Fruit fly (Drosophila melanogaster): ENCODE results near the gene mRpL49.

mRpL49 gene

DNA sequence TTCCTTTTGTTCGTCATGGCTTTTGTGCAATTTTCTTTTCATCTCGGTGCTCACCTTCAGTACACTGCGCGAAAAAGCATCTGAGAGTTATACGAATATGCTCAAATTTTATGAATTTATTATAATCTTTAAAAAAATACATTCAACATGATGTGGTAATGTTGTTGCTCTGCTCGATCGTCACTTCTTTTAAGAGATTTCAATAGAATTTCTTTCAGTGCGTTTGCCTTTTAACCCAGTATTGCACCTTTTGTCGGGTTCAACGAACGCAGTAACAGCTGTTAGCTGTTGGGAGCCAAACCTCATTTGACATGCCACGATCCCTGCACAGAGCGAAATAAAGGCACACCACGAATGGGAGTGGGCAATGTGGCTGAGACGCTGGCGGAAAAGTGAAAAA, 33.0 kb downstream of the mRpL49 start (continued):
- TF ChIP-seq spab (GFP tag; optimal IDR thresholded peaks at IDR 0.05) (peak; percentile 18), Gug (GFP tag; IDR thresholded peaks at IDR 0.05) (no peak), CG8632 (GFP tag; optimal IDR thresholded peaks at IDR 0.05) (no peak), Hr4 (GFP tag; optimal IDR thresholded peaks at IDR 0.05) (peak; percentile 1), fd85E (GFP tag; optimal IDR thresholded peaks at IDR 0.05) (no peak), CG6276 (GFP tag; optimal IDR thresholded peaks at IDR 0.05) (no peak), Lpt (GFP tag; optimal IDR thresholded peaks at IDR 0.05) (no peak), CG3032 (tag; optimal IDR thresholded peaks at IDR 0.05) (peak; percentile 23), CG11294 (GFP tag; IDR thresholded peaks at IDR 0.05) (no peak), vri (GFP tag; optimal IDR thresholded peaks at IDR 0.05) (no peak), salr (GFP tag; optimal IDR thresholded peaks at IDR 0.05) (no peak), CG10669 (GFP tag; optimal IDR thresholded peaks at IDR 0.05) (peak; percentile 16), pdm3 (GFP tag; optimal IDR thresholded peaks at IDR 0.05) (peak; percentile 23), CG6163 (GFP tag; IDR thresholded peaks at IDR 0.05) (no peak; the same call in 2 of the 3 replicates), CG16779 (tag; optimal IDR thresholded peaks at IDR 0.05) (no peak), Met (GFP tag; optimal IDR thresholded peaks at IDR 0.05) (peak; percentile 25), Ets96B (tag; optimal IDR thresholded peaks at IDR 0.05) (no peak), achi (GFP tag; optimal IDR thresholded peaks at IDR 0.05) (peak; percentile 3), ss (GFP tag; optimal IDR thresholded peaks at IDR 0.05) (peak in 1 of 2 experiments; percentile 4), OdsH (GFP tag; optimal IDR thresholded peaks at IDR 0.05) (peak; percentile 24), CG8319 (GFP tag; optimal IDR thresholded peaks at IDR 0.05) (no peak), acj6 (GFP tag; optimal IDR thresholded peaks at IDR 0.05) (peak; percentile 13), Blimp-1 (GFP tag; optimal IDR thresholded peaks at IDR 0.05) (no peak), cyc (GFP tag; optimal IDR thresholded peaks at IDR 0.05) (no peak), Hr38 (GFP tag; optimal IDR thresholded peaks at IDR 0.05) (no peak), CG4318 (GFP tag; optimal IDR thresholded peaks at IDR 0.05) (no peak), CG31627 (GFP tag; optimal IDR thresholded peaks at IDR 0.05) (peak; percentile 8), CG10631 (GFP tag; optimal IDR thresholded peaks at IDR 0.05) (no peak)

DNA sequence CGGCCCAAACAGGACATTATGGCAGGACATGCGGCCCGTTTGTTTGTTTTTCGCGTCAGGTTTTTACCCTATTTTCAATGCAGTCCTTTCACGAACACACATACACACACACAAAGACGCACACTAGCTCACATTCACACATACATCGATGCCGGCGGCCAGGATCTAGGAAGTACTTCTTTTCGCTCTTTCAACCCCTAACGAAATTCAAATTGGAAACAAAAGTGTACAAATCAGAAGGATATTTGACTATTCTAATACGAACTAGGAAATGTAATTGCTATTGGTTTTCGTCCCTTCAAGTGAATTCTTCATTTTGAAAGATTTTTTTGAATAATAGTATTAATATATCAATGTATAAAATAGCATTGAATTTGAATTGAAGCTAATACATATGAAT, 33.5 kb downstream of the mRpL49 start:
- TF ChIP-seq svp (GFP tag) (peak; percentile 20), CG6163 (GFP tag; IDR thresholded peaks at IDR 0.05) (no peak)

DNA sequence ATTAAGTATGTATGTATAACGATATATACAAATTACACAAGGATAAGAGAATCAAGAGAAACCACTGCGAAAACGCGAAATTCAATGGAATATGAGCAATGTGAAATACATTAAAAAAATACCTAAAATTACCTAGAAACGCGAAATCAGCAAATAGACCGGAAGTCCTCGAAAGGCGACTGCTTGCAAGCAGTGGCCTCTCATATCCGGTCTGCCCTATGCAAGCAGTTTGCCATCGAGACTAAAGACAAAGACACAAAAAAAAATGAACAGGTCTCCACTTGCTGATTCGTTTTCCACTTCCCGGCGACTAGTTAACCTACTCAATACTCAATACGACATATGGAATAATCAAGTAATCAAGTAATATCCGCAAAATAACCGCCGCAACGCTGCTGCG, 40.8 kb downstream of the mRpL49 start:
- TF ChIP-seq Ets96B (tag; optimal IDR thresholded peaks at IDR 0.05) (no peak), CG11762 (GFP tag; optimal IDR thresholded peaks at IDR 0.05; ENCODE audit: insufficient read depth) (no peak), CG8319 (GFP tag; optimal IDR thresholded peaks at IDR 0.05) (no peak), CG3032 (tag; optimal IDR thresholded peaks at IDR 0.05) (no peak), achi (GFP tag; optimal IDR thresholded peaks at IDR 0.05) (no peak), CG10669 (GFP tag; optimal IDR thresholded peaks at IDR 0.05) (no peak), CG32006 (GFP tag; optimal IDR thresholded peaks at IDR 0.05) (no peak), Hr4 (GFP tag; optimal IDR thresholded peaks at IDR 0.05) (no peak), svp (GFP tag) (no peak), CG16779 (tag; optimal IDR thresholded peaks at IDR 0.05) (no peak), Eip93F (GFP tag; optimal IDR thresholded peaks at IDR 0.05) (no peak), Sox15 (GFP tag; optimal IDR thresholded peaks at IDR 0.05) (no peak), lz (GFP tag; optimal IDR thresholded peaks at IDR 0.05) (no peak), CG31627 (GFP tag; optimal IDR thresholded peaks at IDR 0.05) (no peak), Hr38 (GFP tag; optimal IDR thresholded peaks at IDR 0.05) (no peak), spab (GFP tag; optimal IDR thresholded peaks at IDR 0.05) (no peak), CG11902 (GFP tag; optimal IDR thresholded peaks at IDR 0.05) (no peak)

DNA sequence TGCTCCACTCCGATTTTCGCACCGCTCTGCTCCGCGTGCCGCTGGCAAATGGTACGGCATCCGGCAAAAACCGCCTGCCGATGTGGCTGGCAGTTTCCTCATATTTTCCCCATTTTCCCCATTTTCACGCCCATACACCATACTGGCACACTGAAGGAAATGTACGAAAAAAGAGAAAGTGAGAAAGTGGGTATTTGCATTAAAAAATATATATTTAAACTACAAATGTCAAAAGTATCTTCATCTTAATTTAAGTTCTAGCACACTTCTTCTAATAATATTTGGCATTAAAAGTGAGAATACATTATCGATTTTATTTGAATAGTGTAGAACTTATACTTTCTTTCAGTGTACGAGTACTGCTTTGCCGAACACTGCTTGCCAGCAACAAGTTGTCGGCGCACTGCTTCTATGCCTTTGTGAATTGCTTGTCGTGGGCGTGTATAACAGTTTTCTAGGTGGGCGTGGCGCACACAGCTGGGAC, 50.5 kb downstream of the mRpL49 start, which contains the start of gene hec:
hec (minus strand) TSS at position 51 of the 484 bp plus-strand sequence.
- TF ChIP-seq Eip78C (GFP tag) (peak; percentile 48), svp (GFP tag) (peak; percentile 22), dsx (GFP tag; optimal IDR thresholded peaks at IDR 0.05; ENCODE audit: poor library complexity, severe bottlenecking) (no peak), CG3032 (tag; optimal IDR thresholded peaks at IDR 0.05) (no peak), CG32006 (GFP tag; optimal IDR thresholded peaks at IDR 0.05) (peak; percentile 21)

All from whole organism, prepupa.